Fruit fly (Drosophila melanogaster) whole organism, embryonic: ENCODE data around the gene CG5390.

Experiments
- CG10565 ChIP-seq: fragments of 200-800 bp; sonication (Bioruptor generic); optimal IDR thresholded peaks from 3 replicates; lab custom pipeline; 2016; ENCODE audit warnings: missing biosample characterization, mild to moderate bottlenecking, missing genetic modification characterization
- CG6654 ChIP-seq: fragments of 200-800 bp; sonication (Bioruptor generic); optimal IDR thresholded peaks from 2 replicates; lab custom pipeline; 2017; ENCODE audit warnings: missing biosample characterization, mild to moderate bottlenecking, missing genetic modification characterization
- Taf1 ChIP-seq: fragments of 200-800 bp; sonication (Bioruptor generic); IDR thresholded peaks from 2 replicates; pipeline ENCODE4 v1.3.6; 2022; ENCODE audit warnings: missing biosample characterization, missing genetic modification characterization
- dimm ChIP-seq: fragments of 200-800 bp; sonication (Bioruptor generic); IDR thresholded peaks from 2 replicates; pipeline ENCODE4 v1.3.6; 2022; ENCODE audit warnings: missing biosample characterization, missing genetic modification characterization
- tna ChIP-seq: fragments of 200-800 bp; sonication (Bioruptor generic); IDR thresholded peaks from 2 replicates; pipeline ENCODE4 v1.3.6; 2022; ENCODE audit warnings: missing biosample characterization, missing genetic modification characterization; ENCODE audit not compliant: partially characterized antibody

- no peak for TF ChIP-seq Taf1 (GFP tag; lab: Robert Waterston, UW)
- no peak for TF ChIP-seq CG10565 (GFP tag; lab: Kevin White, UChicago)
- no peak for TF ChIP-seq CG6654
- no peak for TF ChIP-seq dimm (GFP tag; lab: Robert Waterston, UW)
- TF ChIP-seq tna (GFP tag; lab: Robert Waterston, UW): peak; percentile 57
Measured at dm6 chr2L:10321036-10321583, 14.7 kb upstream of the CG5390 start.
